Worm (Caenorhabditis elegans) whole organism, L4 larva: ENCODE measurements around the gene sra-7.

Experiments used
- ZK337.2 ChIP-seq: fragments of 200-800 bp; sonication (Bioruptor generic); IDR thresholded peaks from 2 replicates; pipeline ENCODE4 v1.3.6; 2022; ENCODE audit warnings: missing genetic modification reagents, missing genetic modification characterization, missing compliant biosample characterization
- ZK546.5 ChIP-seq, 2 experiments: sonication (generic microtip); optimal IDR thresholded peaks; 2 replicates each; lab custom pipeline; 2017; ENCODE audit warnings: missing biosample characterization in 2 of 2, missing genetic modification characterization in 2 of 2
- ceh-28 ChIP-seq: fragments of 150-350 bp; optimal IDR thresholded peaks from 2 replicates; lab custom pipeline; 2014; ENCODE audit warnings: missing biosample characterization, missing genetic modification reagents, missing genetic modification characterization
- lin-39 ChIP-seq: fragments of 150-350 bp; optimal IDR thresholded peaks from 2 replicates; lab custom pipeline; 2014; ENCODE audit warnings: missing biosample characterization, missing genetic modification reagents, missing genetic modification characterization
- mdl-1 ChIP-seq, 2 experiments: fragments of 150-350 bp in 1 of 2; sonication (generic microtip) in 1 of 2; optimal IDR thresholded peaks; 2 replicates each; lab custom pipeline; 2014 to 2017; ENCODE audit warnings: missing biosample characterization in 2 of 2, missing genetic modification characterization in 2 of 2
- mep-1 ChIP-seq: fragments of 150-350 bp; sonication (generic microtip); optimal IDR thresholded peaks from 3 replicates; lab custom pipeline; 2014; ENCODE audit warnings: missing biosample characterization, missing genetic modification characterization
- mxl-3 ChIP-seq: fragments of 200-800 bp; sonication (Bioruptor generic); optimal IDR thresholded peaks from 2 replicates; lab custom pipeline; 2018; ENCODE audit warnings: mild to moderate bottlenecking, missing genetic modification characterization, missing compliant biosample characterization
- nhr-10 ChIP-seq: fragments of 150-350 bp; optimal IDR thresholded peaks from 2 replicates; lab custom pipeline; 2014; ENCODE audit warnings: missing biosample characterization, missing genetic modification characterization
- nhr-76 ChIP-seq: fragments of 150-350 bp; optimal IDR thresholded peaks from 2 replicates; lab custom pipeline; 2014; ENCODE audit warnings: missing biosample characterization, missing genetic modification characterization
- snpc-4 ChIP-seq: fragments of 150-350 bp; optimal IDR thresholded peaks from 2 replicates; lab custom pipeline; 2014; ENCODE audit warnings: missing biosample characterization, missing genetic modification characterization
- tra-1 ChIP-seq: fragments of 200-800 bp; sonication (Bioruptor generic); IDR thresholded peaks from 2 replicates; pipeline ENCODE4 v1.3.6; 2022; ENCODE audit warnings: missing genetic modification reagents, missing genetic modification characterization, missing compliant biosample characterization
- unc-130 ChIP-seq: sonication (generic microtip); optimal IDR thresholded peaks from 2 replicates; lab custom pipeline; 2016; ENCODE audit warnings: missing genetic modification reagents, missing genetic modification characterization, missing compliant biosample characterization
- unc-39 ChIP-seq: sonication (generic microtip); optimal IDR thresholded peaks from 2 replicates; lab custom pipeline; 2017; ENCODE audit warnings: missing biosample characterization, missing genetic modification characterization
- ztf-11 ChIP-seq: fragments of 150-350 bp; optimal IDR thresholded peaks from 2 replicates; lab custom pipeline; 2014; ENCODE audit warnings: missing biosample characterization, missing genetic modification characterization

DNA sequence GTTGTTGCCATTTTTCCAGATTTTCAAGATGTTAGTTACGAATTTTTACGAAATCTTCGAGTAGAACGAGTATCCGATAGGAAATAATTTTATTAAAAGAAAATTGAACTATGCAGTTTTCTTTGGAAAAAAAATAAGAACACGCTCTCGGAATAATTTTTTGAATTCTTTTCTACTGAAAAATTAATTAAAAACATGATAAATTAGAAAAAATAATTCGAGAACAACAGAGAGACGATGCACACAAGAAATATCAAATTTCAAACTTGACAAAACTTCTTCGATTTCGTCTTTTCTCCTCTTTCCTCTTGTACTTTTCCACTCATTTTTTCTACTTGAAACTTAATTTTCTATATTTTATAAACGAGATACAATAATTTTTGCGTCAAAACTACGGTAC is 15.4 kb downstream of the sra-7 start, which contains the start of gene F35H8.4:
- TF ChIP-seq ztf-11 (tag; lab: Kevin White, UChicago) (no peak), unc-39 (tag; lab: Kevin White, UChicago) (no peak), nhr-76 (no peak), ZK337.2 (no peak), ZK546.5 (tag; optimal IDR thresholded peaks at IDR 0.05; lab: Kevin White, UChicago) (no peak), nhr-10 (tag; lab: Kevin White, UChicago) (no peak), tra-1 (GFP tag; lab: Robert Waterston, UW) (no peak), mep-1 (tag; lab: Kevin White, UChicago) (no peak), mxl-3 (GFP tag; lab: Kevin White, UChicago) (no peak), snpc-4 (tag; lab: Kevin White, UChicago) (no peak), mdl-1 (tag; optimal IDR thresholded peaks at IDR 0.05; lab: Kevin White, UChicago) (no peak), unc-130 (no peak), lin-39 (tag; lab: Kevin White, UChicago) (no peak), ceh-28 (tag; lab: Kevin White, UChicago) (no peak)
